Worm (Caenorhabditis elegans): ENCODE results near the gene nstp-3.

Gene nstp-3

ce11 chrV:5776941-5777340, 21.1 kb downstream of the nstp-3 start, which contains the start of gene F44E7.4 (continued):
- TF ChIP-seq xbp-1 (tag; optimal IDR thresholded peaks at IDR 0.05) = peak; percentile 61
- peak; percentile 37 for TF ChIP-seq tbx-2 (tag; optimal IDR thresholded peaks at IDR 0.05)
- TF ChIP-seq fkh-8 (tag; optimal IDR thresholded peaks at IDR 0.05) = peak; percentile 27

- TF ChIP-seq efl-1 (optimal IDR thresholded peaks at IDR 0.05) (no peak), efl-1 (GFP tag; optimal IDR thresholded peaks at IDR 0.05 in 1 of 2) (peak in 1 of 2 experiments; percentile 91), alr-1 (tag; optimal IDR thresholded peaks at IDR 0.05; ENCODE audit: borderline replicate concordance) (no peak), jun-1 (tag; optimal IDR thresholded peaks at IDR 0.05) (no peak), unc-130 (tag; optimal IDR thresholded peaks at IDR 0.05) (no peak)
Measured at ce11 chrV:5774137-5774536, 23.9 kb downstream of the nstp-3 start.

ce11 chrV:5772503-5772902, 25.5 kb downstream of the nstp-3 start:
- TF ChIP-seq isw-1 (GFP tag; IDR thresholded peaks at IDR 0.05) = no peak
- TF ChIP-seq efl-3 (GFP tag; optimal IDR thresholded peaks at IDR 0.05) = no peak
- no peak for TF ChIP-seq aha-1 (tag; optimal IDR thresholded peaks at IDR 0.05)

ce11 chrV:5771627-5772026, 26.4 kb downstream of the nstp-3 start, which contains the start of gene F44E7.3:
Gene F44E7.3 (plus strand): TSS chrV:5771945.
- TF ChIP-seq nhr-76 (tag; optimal IDR thresholded peaks at IDR 0.05) (no peak), ceh-8 (GFP tag; optimal IDR thresholded peaks at IDR 0.05) (no peak), ceh-82 (tag; optimal IDR thresholded peaks at IDR 0.05) (no peak), grh-1 (GFP tag; IDR thresholded peaks at IDR 0.05) (no peak), nhr-85 (tag) (no peak), pag-3 (tag; optimal IDR thresholded peaks at IDR 0.05; ENCODE audit: borderline replicate concordance, insufficient read depth) (no peak), zip-4 (GFP tag; optimal IDR thresholded peaks at IDR 0.05) (no peak), hlh-4 (tag; optimal IDR thresholded peaks at IDR 0.05) (no peak), C34B4.2 (tag; optimal IDR thresholded peaks at IDR 0.05) (no peak), elt-2 (tag; optimal IDR thresholded peaks at IDR 0.05) (no peak), elt-3 (tag; optimal IDR thresholded peaks at IDR 0.05) (no peak), nhr-84 (tag; optimal IDR thresholded peaks at IDR 0.05) (no peak), egl-27 (tag; optimal IDR thresholded peaks at IDR 0.05) (no peak), nhr-19 (GFP tag; conservative IDR thresholded peaks at IDR 0.05) (no peak), nhr-90 (tag; optimal IDR thresholded peaks at IDR 0.05; ENCODE audit: poor library complexity) (no peak), snpc-4 (tag; optimal IDR thresholded peaks at IDR 0.05) (no peak), ceh-63 (GFP tag; optimal IDR thresholded peaks at IDR 0.05) (no peak)

- TF ChIP-seq lin-14 (GFP tag; optimal IDR thresholded peaks at IDR 0.05) = peak; percentile 25
- no peak for TF ChIP-seq efl-1 (optimal IDR thresholded peaks at IDR 0.05)
- TF ChIP-seq efl-1 (GFP tag; optimal IDR thresholded peaks at IDR 0.05 in 1 of 2) = no peak
- TF ChIP-seq nhr-77 (tag; optimal IDR thresholded peaks at IDR 0.05) = no peak
- no peak for TF ChIP-seq nhr-28 (tag; optimal IDR thresholded peaks at IDR 0.05)
- TF ChIP-seq F16B12.6 (tag; optimal IDR thresholded peaks at IDR 0.05) = no peak
- no peak for TF ChIP-seq nhr-12 (tag; optimal IDR thresholded peaks at IDR 0.05)
- peak; percentile 49 for TF ChIP-seq nhr-19 (GFP tag; conservative IDR thresholded peaks at IDR 0.05)
- TF ChIP-seq nhr-237 (tag; optimal IDR thresholded peaks at IDR 0.05) = no peak
- no peak for TF ChIP-seq ceh-63 (GFP tag; optimal IDR thresholded peaks at IDR 0.05)
- no peak for TF ChIP-seq unc-62 (GFP tag; optimal IDR thresholded peaks at IDR 0.05)
- TF ChIP-seq hlh-4 (tag; optimal IDR thresholded peaks at IDR 0.05) = no peak
- no peak for TF ChIP-seq alr-1 (tag; optimal IDR thresholded peaks at IDR 0.05; ENCODE audit: borderline replicate concordance)
- TF ChIP-seq nhr-76 (tag; optimal IDR thresholded peaks at IDR 0.05) = no peak
- no peak for TF ChIP-seq ztf-11 (tag; optimal IDR thresholded peaks at IDR 0.05)
- TF ChIP-seq dpl-1 (GFP tag; optimal IDR thresholded peaks at IDR 0.05) = no peak
- no peak for TF ChIP-seq ztf-4 (tag; optimal IDR thresholded peaks at IDR 0.05)
- TF ChIP-seq snu-23 (GFP tag; optimal IDR thresholded peaks at IDR 0.05) = no peak
- TF ChIP-seq nhr-85 (tag) = peak; percentile 74
- no peak for TF ChIP-seq egl-13 (tag; optimal IDR thresholded peaks at IDR 0.05)
- no peak for TF ChIP-seq rnt-1 (tag; optimal IDR thresholded peaks at IDR 0.05)
- TF ChIP-seq ceh-88 (GFP tag; IDR thresholded peaks at IDR 0.05) = no peak
Measured at ce11 chrV:5769999-5770398, 28.0 kb downstream of the nstp-3 start.

Measured in whole organism, L1 larva.